Worm (Caenorhabditis elegans) whole organism, young adult: ENCODE measurements around the gene tin-9.2.

Experiments used
- B0336.3 ChIP-seq: fragments of 200-800 bp; sonication (Bioruptor generic); IDR thresholded peaks from 2 replicates; pipeline ENCODE4 v1.3.6; 2022; ENCODE audit warnings: missing genetic modification characterization, missing compliant biosample characterization
- C17E4.6 ChIP-seq: fragments of 200-800 bp; sonication (Bioruptor generic); IDR thresholded peaks from 2 replicates; pipeline ENCODE4 v1.3.6; 2022; ENCODE audit warnings: missing genetic modification reagents, missing genetic modification characterization, missing compliant biosample characterization
- D2030.7 ChIP-seq: fragments of 200-800 bp; sonication (Bioruptor generic); IDR thresholded peaks from 2 replicates; pipeline ENCODE4 v1.3.6; 2022; ENCODE audit warnings: missing genetic modification reagents, missing genetic modification characterization, missing compliant biosample characterization
- F49E8.2 ChIP-seq: sonication (generic microtip); optimal IDR thresholded peaks from 3 replicates; lab custom pipeline; 2017; ENCODE audit warnings: missing genetic modification characterization, mild to moderate bottlenecking, missing compliant biosample characterization, antibody characterized with exemption, moderate library complexity; ENCODE audit not compliant: insufficient read depth
- F55B11.4 ChIP-seq: sonication (generic microtip); optimal IDR thresholded peaks from 2 replicates; lab custom pipeline; 2016; ENCODE audit warnings: missing compliant biosample characterization, missing genetic modification characterization, borderline replicate concordance; ENCODE audit not compliant: insufficient read depth
- T07F8.4 ChIP-seq: sonication (generic microtip); optimal IDR thresholded peaks from 2 replicates; lab custom pipeline; 2016; ENCODE audit warnings: mild to moderate bottlenecking, missing genetic modification characterization, moderate library complexity, missing compliant biosample characterization
- Y53F4B.3 ChIP-seq: fragments of 200-800 bp; sonication (Bioruptor generic); IDR thresholded peaks from 2 replicates; pipeline ENCODE4 v1.3.6; 2022; ENCODE audit warnings: missing genetic modification reagents, missing genetic modification characterization, missing compliant biosample characterization
- Y79H2A.3 ChIP-seq: fragments of 200-800 bp; sonication (Bioruptor generic); conservative IDR thresholded peaks from 2 replicates; pipeline ENCODE4 v1.3.6; 2022; ENCODE audit warnings: missing genetic modification reagents, missing genetic modification characterization, missing compliant biosample characterization
- Y95B8A.8 ChIP-seq: fragments of 200-800 bp; sonication (Bioruptor generic); IDR thresholded peaks from 2 replicates; pipeline ENCODE4 v1.3.6; 2022; ENCODE audit warnings: missing genetic modification reagents, missing genetic modification characterization, missing compliant biosample characterization
- ZK185.1 ChIP-seq: sonication (generic microtip); optimal IDR thresholded peaks from 2 replicates; lab custom pipeline; 2016; ENCODE audit warnings: mild to moderate bottlenecking, missing genetic modification characterization, missing compliant biosample characterization; ENCODE audit not compliant: poor library complexity, severe bottlenecking
- aptf-3 ChIP-seq: fragments of 200-800 bp; sonication (Bioruptor generic); IDR thresholded peaks from 2 replicates; pipeline ENCODE4 v1.3.6; 2022; ENCODE audit warnings: missing genetic modification characterization, missing compliant biosample characterization
- atf-7 ChIP-seq: sonication (generic microtip); optimal IDR thresholded peaks from 2 replicates; lab custom pipeline; 2017; ENCODE audit warnings: mild to moderate bottlenecking, missing genetic modification characterization, missing compliant biosample characterization
- attf-3 ChIP-seq: fragments of 200-800 bp; sonication (Bioruptor generic); conservative IDR thresholded peaks from 2 replicates; pipeline ENCODE4 v1.3.6; 2022; ENCODE audit warnings: missing genetic modification reagents, missing genetic modification characterization, missing compliant biosample characterization
- attf-6 ChIP-seq: fragments of 200-800 bp; sonication (Bioruptor generic); IDR thresholded peaks from 2 replicates; pipeline ENCODE4 v1.3.6; 2022; ENCODE audit warnings: missing genetic modification reagents, missing genetic modification characterization, missing compliant biosample characterization
- bed-2 ChIP-seq: fragments of 200-800 bp; sonication (Bioruptor generic); IDR thresholded peaks from 2 replicates; pipeline ENCODE4 v1.3.6; 2022; ENCODE audit warnings: missing genetic modification reagents, missing genetic modification characterization, missing compliant biosample characterization
- ccch-3 ChIP-seq: fragments of 200-800 bp; sonication (Bioruptor generic); optimal IDR thresholded peaks from 2 replicates; lab custom pipeline; 2018; ENCODE audit warnings: mild to moderate bottlenecking, missing genetic modification characterization, missing compliant biosample characterization
- ceh-58 ChIP-seq: fragments of 200-800 bp; sonication (Bioruptor generic); IDR thresholded peaks from 2 replicates; pipeline ENCODE4 v1.3.6; 2022; ENCODE audit warnings: missing genetic modification characterization, missing compliant biosample characterization
- chd-7 ChIP-seq: sonication (generic microtip); optimal IDR thresholded peaks from 2 replicates; lab custom pipeline; 2016; ENCODE audit warnings: mild to moderate bottlenecking, missing genetic modification characterization, moderate library complexity, missing compliant biosample characterization
- die-1 ChIP-seq: sonication (generic microtip); optimal IDR thresholded peaks from 2 replicates; lab custom pipeline; 2016; ENCODE audit warnings: missing genotype, mild to moderate bottlenecking, missing genetic modification characterization, missing compliant biosample characterization
- efl-1 ChIP-seq: fragments of 150-350 bp; optimal IDR thresholded peaks from 2 replicates; lab custom pipeline; 2014; ENCODE audit warnings: missing biosample characterization, missing genetic modification reagents, missing genetic modification characterization
- egl-44 ChIP-seq: fragments of 200-800 bp; sonication (Bioruptor generic); IDR thresholded peaks from 2 replicates; pipeline ENCODE4 v1.3.6; 2022; ENCODE audit warnings: missing genetic modification reagents, missing genetic modification characterization, missing compliant biosample characterization
- fkh-3 ChIP-seq: sonication (generic microtip); optimal IDR thresholded peaks from 2 replicates; lab custom pipeline; 2016; ENCODE audit warnings: mild to moderate bottlenecking, missing genetic modification characterization, missing compliant biosample characterization
- him-1 ChIP-seq: sonication (generic microtip); optimal IDR thresholded peaks from 2 replicates; lab custom pipeline; 2016; ENCODE audit warnings: missing genotype, missing genetic modification reagents, missing genetic modification characterization, missing compliant biosample characterization
- hsf-1 ChIP-seq: fragments of 200-800 bp; sonication (Bioruptor generic); IDR thresholded peaks from 2 replicates; pipeline ENCODE4 v1.3.6; 2022; ENCODE audit warnings: missing genetic modification reagents, missing genetic modification characterization, missing compliant biosample characterization
- lag-1 ChIP-seq: fragments of 200-800 bp; sonication (Bioruptor generic); IDR thresholded peaks from 2 replicates; pipeline ENCODE4 v1.3.6; 2022; ENCODE audit warnings: missing genetic modification reagents, missing genetic modification characterization, missing compliant biosample characterization
- lin-40 ChIP-seq: sonication (generic microtip); optimal IDR thresholded peaks from 2 replicates; lab custom pipeline; 2016; ENCODE audit warnings: missing genetic modification characterization, mild to moderate bottlenecking, missing compliant biosample characterization, missing genotype, missing genetic modification reagents
- lsy-27 ChIP-seq: sonication (generic microtip); optimal IDR thresholded peaks from 2 replicates; lab custom pipeline; 2017; ENCODE audit warnings: missing genetic modification characterization, mild to moderate bottlenecking, missing compliant biosample characterization, antibody characterized with exemption, missing genotype, borderline replicate concordance; ENCODE audit not compliant: insufficient read depth
- mel-28 ChIP-seq: sonication (generic microtip); optimal IDR thresholded peaks from 2 replicates; lab custom pipeline; 2016; ENCODE audit warnings: borderline replicate concordance, mild to moderate bottlenecking, missing genetic modification characterization, missing compliant biosample characterization
- mes-4 ChIP-seq: sonication (generic microtip); optimal IDR thresholded peaks from 2 replicates; lab custom pipeline; 2016; ENCODE audit warnings: missing genotype, missing genetic modification characterization, missing compliant biosample characterization
- nfya-1 ChIP-seq: sonication (generic microtip); optimal IDR thresholded peaks from 2 replicates; lab custom pipeline; 2017; ENCODE audit warnings: antibody characterized with exemption, missing compliant biosample characterization, missing genetic modification characterization, borderline replicate concordance; ENCODE audit not compliant: insufficient read depth
- nhr-120 ChIP-seq: fragments of 200-800 bp; sonication (Bioruptor generic); IDR thresholded peaks from 2 replicates; pipeline ENCODE4 v1.3.6; 2022; ENCODE audit warnings: missing genetic modification characterization, missing compliant biosample characterization
- nhr-27 ChIP-seq: fragments of 200-800 bp; sonication (Bioruptor generic); optimal IDR thresholded peaks from 2 replicates; lab custom pipeline; 2018; ENCODE audit warnings: mild to moderate bottlenecking, missing genetic modification characterization, moderate library complexity, missing compliant biosample characterization
- pha-4 ChIP-seq: fragments of 150-350 bp; sonication (generic microtip); optimal IDR thresholded peaks from 2 replicates; lab custom pipeline; 2014; ENCODE audit warnings: missing biosample characterization, missing genetic modification reagents, missing genetic modification characterization
- rcor-1 ChIP-seq: fragments of 200-800 bp; sonication (Bioruptor generic); IDR thresholded peaks from 2 replicates; pipeline ENCODE4 v1.3.6; 2022; ENCODE audit warnings: missing genetic modification reagents, missing genetic modification characterization, missing compliant biosample characterization
- rec-8 ChIP-seq, 2 experiments: sonication (generic microtip); optimal IDR thresholded peaks; 2 replicates each; lab custom pipeline; 2016; ENCODE audit warnings: mild to moderate bottlenecking in 2 of 2, missing genetic modification characterization in 2 of 2, missing genetic modification reagents in 2 of 2, missing genotype in 2 of 2, missing biosample characterization in 1 of 2, missing compliant biosample characterization in 1 of 2, moderate library complexity in 1 of 2
- repo-1 ChIP-seq: sonication (generic microtip); optimal IDR thresholded peaks from 2 replicates; lab custom pipeline; 2017; ENCODE audit warnings: mild to moderate bottlenecking, missing genetic modification characterization, missing compliant biosample characterization
- sea-2 ChIP-seq: fragments of 200-800 bp; sonication (Bioruptor generic); IDR thresholded peaks from 2 replicates; pipeline ENCODE4 v1.3.6; 2022; ENCODE audit warnings: missing genetic modification characterization, missing compliant biosample characterization
- somi-1 ChIP-seq: fragments of 200-800 bp; sonication (Bioruptor generic); optimal IDR thresholded peaks from 2 replicates; lab custom pipeline; 2018; ENCODE audit warnings: mild to moderate bottlenecking, missing genetic modification characterization, missing compliant biosample characterization
- tbx-9 ChIP-seq: sonication (generic microtip); optimal IDR thresholded peaks from 2 replicates; lab custom pipeline; 2016; ENCODE audit warnings: borderline replicate concordance, missing genetic modification characterization, inconsistent platforms, missing compliant biosample characterization
- unc-130 ChIP-seq: sonication (generic microtip); optimal IDR thresholded peaks from 2 replicates; lab custom pipeline; 2016; ENCODE audit warnings: missing genetic modification reagents, missing genetic modification characterization, missing compliant biosample characterization
- unc-62 ChIP-seq: fragments of 150-350 bp; optimal IDR thresholded peaks from 2 replicates; lab custom pipeline; 2014; ENCODE audit warnings: missing biosample characterization, missing genetic modification reagents, missing genetic modification characterization
- ztf-18 ChIP-seq: sonication (generic microtip); optimal IDR thresholded peaks from 2 replicates; lab custom pipeline; 2016; ENCODE audit warnings: missing genotype, mild to moderate bottlenecking, missing genetic modification characterization, missing compliant biosample characterization

Gene tin-9.2

ce11 chrIV:13098652-13099051 is at the start of gene tin-9.2, which contains the start of the genes dli-1 and exos-4.1 (continued):
- TF ChIP-seq ztf-18 (tag; lab: Kevin White, UChicago) (no peak), unc-62 (GFP tag; lab: Kevin White, UChicago) (no peak), Y53F4B.3 (GFP tag; lab: Robert Waterston, UW) (no peak), rcor-1 (GFP tag; lab: Robert Waterston, UW) (peak; percentile 41; the same call in 1 of the 2 replicates), sea-2 (no peak), unc-130 (GFP tag; lab: Kevin White, UChicago) (no peak), atf-7 (tag; lab: Kevin White, UChicago) (no peak), attf-3 (GFP tag; lab: Robert Waterston, UW) (peak; percentile 29; the same call in 1 of the 2 replicates), Y79H2A.3 (GFP tag; lab: Robert Waterston, UW) (no peak), F55B11.4 (no peak), D2030.7 (peak; percentile 52), nfya-1 (tag; lab: Kevin White, UChicago) (no peak), egl-44 (no peak), C17E4.6 (GFP tag; lab: Robert Waterston, UW) (no peak), somi-1 (no peak), him-1 (tag; lab: Kevin White, UChicago) (no peak), mes-4 (no peak), tbx-9 (tag; lab: Kevin White, UChicago) (no peak), ZK185.1 (tag; lab: Kevin White, UChicago) (no peak), hsf-1 (GFP tag; lab: Robert Waterston, UW) (no peak), efl-1 (GFP tag; lab: Kevin White, UChicago) (peak; percentile 39), ccch-3 (GFP tag; lab: Kevin White, UChicago) (no peak), nhr-120 (GFP tag; lab: Robert Waterston, UW) (no peak), chd-7 (no peak), ceh-58 (GFP tag; lab: Robert Waterston, UW) (no peak), mel-28 (no peak), T07F8.4 (tag; lab: Kevin White, UChicago) (no peak), Y95B8A.8 (GFP tag; lab: Robert Waterston, UW) (no peak), repo-1 (tag; lab: Kevin White, UChicago) (no peak)

- TF ChIP-seq rec-8 (tag; optimal IDR thresholded peaks at IDR 0.05; lab: Kevin White, UChicago) (no peak), lag-1 (GFP tag; lab: Robert Waterston, UW) (no peak), lsy-27 (tag; lab: Kevin White, UChicago) (no peak), pha-4 (tag; lab: Kevin White, UChicago) (no peak), rcor-1 (GFP tag; lab: Robert Waterston, UW) (no peak), lin-40 (no peak), nhr-27 (no peak), bed-2 (GFP tag; lab: Robert Waterston, UW) (no peak), die-1 (tag; lab: Kevin White, UChicago) (no peak)
Measured at ce11 chrIV:13051073-13051472, 47.7 kb upstream of the tin-9.2 start, which contains the start of gene scl-11. Gene scl-11, plus strand, starts transcription at chrIV:13051373.

- TF ChIP-seq F49E8.2 (tag; lab: Kevin White, UChicago) = no peak
- TF ChIP-seq rcor-1 (GFP tag; lab: Robert Waterston, UW) = no peak
- TF ChIP-seq ZK185.1 (tag; lab: Kevin White, UChicago) = no peak
- TF ChIP-seq nfya-1 (tag; lab: Kevin White, UChicago) = no peak
- no peak for TF ChIP-seq B0336.3 (GFP tag; lab: Robert Waterston, UW)
- no peak for TF ChIP-seq sea-2
- TF ChIP-seq attf-6 (GFP tag; lab: Robert Waterston, UW) = no peak
- TF ChIP-seq repo-1 (tag; lab: Kevin White, UChicago) = no peak
- no peak for TF ChIP-seq fkh-3 (tag; lab: Kevin White, UChicago)
- TF ChIP-seq aptf-3 (GFP tag; lab: Robert Waterston, UW) = no peak
Measured at ce11 chrIV:13052568-13052967, 46.2 kb upstream of the tin-9.2 start, which contains the start of gene F49E11.7. Gene F49E11.7, plus strand, starts transcription at chrIV:13052868.
